Worm (Caenorhabditis elegans): ENCODE measurements around the gene abu-15.

Gene abu-15

DNA sequence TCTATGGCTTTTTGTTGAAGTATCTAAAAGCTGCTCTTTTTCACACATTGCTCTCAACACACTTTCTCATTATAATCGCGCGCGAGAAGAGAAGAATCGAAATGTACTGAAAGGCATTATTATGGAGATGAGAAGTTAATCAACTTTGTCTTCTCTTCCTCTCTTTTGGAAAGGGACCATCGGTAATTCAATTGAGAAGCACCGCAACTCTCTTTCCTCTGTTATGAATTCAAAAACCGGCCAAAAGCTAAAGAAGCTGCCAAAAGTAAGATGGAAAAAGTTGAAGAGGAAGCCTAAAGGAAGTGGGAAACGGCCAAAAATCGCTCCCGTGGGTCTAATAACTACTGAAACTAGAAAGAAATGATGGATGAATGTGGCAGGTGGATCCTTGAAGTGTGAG is 41.8 kb downstream of the abu-15 start:
- TF ChIP-seq nhr-12 (tag; optimal IDR thresholded peaks at IDR 0.05), result no peak
- no peak for TF ChIP-seq egl-27 (tag; optimal IDR thresholded peaks at IDR 0.05)
- no peak for TF ChIP-seq lin-15B (tag; optimal IDR thresholded peaks at IDR 0.05)
- TF ChIP-seq fkh-10 (GFP tag; optimal IDR thresholded peaks at IDR 0.05), result peak; percentile 68
- TF ChIP-seq zag-1 (tag; optimal IDR thresholded peaks at IDR 0.05), result no peak
- no peak for TF ChIP-seq aly-2 (tag; optimal IDR thresholded peaks at IDR 0.05)
- no peak for TF ChIP-seq jun-1 (tag; optimal IDR thresholded peaks at IDR 0.05)
- no peak for TF ChIP-seq elt-3 (tag; optimal IDR thresholded peaks at IDR 0.05)

DNA sequence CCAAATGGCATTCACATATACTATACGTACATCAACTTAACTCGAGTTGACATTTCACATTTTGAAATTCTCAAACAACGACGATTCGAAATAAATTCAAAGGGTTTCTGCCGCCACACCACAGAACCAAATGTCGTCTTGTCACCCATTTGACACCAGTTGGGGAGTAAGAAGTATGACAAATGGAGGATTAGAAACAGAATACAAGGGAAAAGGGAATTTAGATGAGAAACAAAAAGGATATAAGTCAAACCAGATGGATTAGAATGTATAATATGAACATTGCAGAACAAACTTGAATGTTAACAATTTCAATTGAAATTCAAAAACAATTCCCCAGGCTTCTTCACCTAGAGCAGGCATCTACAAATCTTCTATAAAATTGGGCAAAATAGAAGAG is 43.3 kb downstream of the abu-15 start:
- TF ChIP-seq ceh-9 (tag; optimal IDR thresholded peaks at IDR 0.05) (no peak), elt-1 (tag; optimal IDR thresholded peaks at IDR 0.05) (no peak), snpc-4 (tag; optimal IDR thresholded peaks at IDR 0.05) (no peak), ama-1 (optimal IDR thresholded peaks at IDR 0.05) (no peak), hmg-11 (tag; optimal IDR thresholded peaks at IDR 0.05) (no peak), pha-4 (tag; optimal IDR thresholded peaks at IDR 0.05) (no peak), mml-1 (tag; optimal IDR thresholded peaks at IDR 0.05) (no peak), ceh-28 (tag; optimal IDR thresholded peaks at IDR 0.05) (no peak), nfya-1 (tag; optimal IDR thresholded peaks at IDR 0.05; ENCODE audit: insufficient read depth) (no peak), nhr-77 (tag; optimal IDR thresholded peaks at IDR 0.05) (no peak), nhr-43 (tag; optimal IDR thresholded peaks at IDR 0.05; ENCODE audit: poor library complexity, severe bottlenecking) (no peak), ceh-16 (tag; optimal IDR thresholded peaks at IDR 0.05) (no peak), nhr-11 (tag; optimal IDR thresholded peaks at IDR 0.05) (no peak), R02D3.7 (tag; optimal IDR thresholded peaks at IDR 0.05) (no peak)

DNA sequence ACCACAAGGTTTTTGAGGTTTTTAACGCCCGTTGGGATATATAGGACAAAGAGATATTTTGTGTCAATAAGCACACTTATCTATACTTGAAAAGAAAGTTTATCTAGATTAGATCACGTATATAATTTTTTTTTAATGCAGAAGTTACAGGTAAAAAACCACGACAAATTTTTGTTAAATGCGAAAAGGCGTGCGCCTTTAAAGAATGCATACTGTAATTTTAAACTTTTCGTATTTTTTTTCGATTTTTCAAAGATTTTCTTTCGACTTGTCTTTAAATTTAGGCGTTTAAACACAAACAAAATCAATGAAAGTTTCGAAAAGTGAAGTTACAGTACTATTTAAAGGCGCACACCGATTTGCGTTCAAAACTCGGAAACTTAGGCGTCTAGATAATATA is 45.2 kb downstream of the abu-15 start:
- TF ChIP-seq pqm-1 (tag; optimal IDR thresholded peaks at IDR 0.05) (no peak), nhr-12 (tag; optimal IDR thresholded peaks at IDR 0.05) (no peak), nhr-28 (tag; optimal IDR thresholded peaks at IDR 0.05) (no peak), fos-1 (tag; optimal IDR thresholded peaks at IDR 0.05) (no peak), snpc-4 (tag; optimal IDR thresholded peaks at IDR 0.05) (no peak), egl-27 (tag; optimal IDR thresholded peaks at IDR 0.05) (no peak), mml-1 (tag; optimal IDR thresholded peaks at IDR 0.05) (no peak), mdl-1 (tag; optimal IDR thresholded peaks at IDR 0.05) (no peak), lin-15B (tag; optimal IDR thresholded peaks at IDR 0.05) (no peak), eor-1 (tag; optimal IDR thresholded peaks at IDR 0.05) (no peak), fkh-2 (tag; optimal IDR thresholded peaks at IDR 0.05) (no peak), nhr-76 (tag; optimal IDR thresholded peaks at IDR 0.05) (no peak), hmg-11 (tag; optimal IDR thresholded peaks at IDR 0.05) (no peak), fkh-10 (GFP tag; optimal IDR thresholded peaks at IDR 0.05) (no peak), ceh-9 (tag; optimal IDR thresholded peaks at IDR 0.05) (no peak)

DNA sequence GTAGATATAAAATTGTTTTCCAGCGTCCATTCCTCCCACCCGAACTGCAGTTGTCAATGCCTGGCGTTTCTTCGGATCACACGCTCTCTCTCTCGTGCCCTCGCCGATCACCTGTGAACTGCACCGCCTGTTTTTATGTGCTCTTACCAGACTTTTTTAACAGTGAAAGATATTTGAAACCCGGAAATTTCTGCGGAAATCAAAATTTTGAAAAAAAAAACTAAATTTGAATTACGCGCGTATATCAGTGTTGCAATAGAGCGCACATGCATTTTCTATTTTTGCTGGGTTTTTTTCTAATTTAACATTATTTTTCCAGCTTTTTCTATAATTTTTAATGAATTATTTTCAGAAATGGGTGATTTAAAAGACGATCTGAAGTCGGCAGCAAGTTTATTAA is 45.7 kb downstream of the abu-15 start, which contains the start of gene ttc-37:
Gene ttc-37 (plus strand): TSS at position 349 of the 400 bp plus-strand sequence.
- TF ChIP-seq hmg-11 (tag; optimal IDR thresholded peaks at IDR 0.05) (peak; percentile 40), nhr-11 (tag; optimal IDR thresholded peaks at IDR 0.05) (no peak), ama-1 (optimal IDR thresholded peaks at IDR 0.05) (no peak), egl-27 (tag; optimal IDR thresholded peaks at IDR 0.05) (no peak), sea-2 (GFP tag; optimal IDR thresholded peaks at IDR 0.05) (no peak), elt-2 (tag; optimal IDR thresholded peaks at IDR 0.05) (peak; percentile 6), pha-4 (tag; optimal IDR thresholded peaks at IDR 0.05) (peak; percentile 76), fkh-2 (tag; optimal IDR thresholded peaks at IDR 0.05) (no peak), nhr-77 (tag; optimal IDR thresholded peaks at IDR 0.05) (no peak), nfya-1 (tag; optimal IDR thresholded peaks at IDR 0.05; ENCODE audit: insufficient read depth) (peak; percentile 46), ceh-16 (tag; optimal IDR thresholded peaks at IDR 0.05) (no peak), zag-1 (tag; optimal IDR thresholded peaks at IDR 0.05) (no peak), lsy-12 (tag; optimal IDR thresholded peaks at IDR 0.05) (no peak), lin-15B (tag; optimal IDR thresholded peaks at IDR 0.05) (peak; percentile 66), snpc-4 (tag; optimal IDR thresholded peaks at IDR 0.05) (no peak), fkh-10 (GFP tag; optimal IDR thresholded peaks at IDR 0.05) (no peak), ztf-4 (tag; optimal IDR thresholded peaks at IDR 0.05) (no peak), tbx-2 (tag; optimal IDR thresholded peaks at IDR 0.05) (no peak), skn-1 (tag; optimal IDR thresholded peaks at IDR 0.05) (no peak), egl-5 (tag; optimal IDR thresholded peaks at IDR 0.05) (peak; percentile 17), nhr-43 (tag; optimal IDR thresholded peaks at IDR 0.05; ENCODE audit: poor library complexity, severe bottlenecking) (no peak), elt-1 (tag; optimal IDR thresholded peaks at IDR 0.05) (no peak), ceh-9 (tag; optimal IDR thresholded peaks at IDR 0.05) (no peak), ceh-28 (tag; optimal IDR thresholded peaks at IDR 0.05) (no peak), fos-1 (tag; optimal IDR thresholded peaks at IDR 0.05) (no peak), nhr-25 (tag; optimal IDR thresholded peaks at IDR 0.05) (no peak), nhr-23 (tag; optimal IDR thresholded peaks at IDR 0.05) (no peak), aly-2 (tag; optimal IDR thresholded peaks at IDR 0.05) (no peak), eor-1 (tag; optimal IDR thresholded peaks at IDR 0.05) (no peak), unc-39 (tag; optimal IDR thresholded peaks at IDR 0.05) (no peak), nhr-76 (tag; optimal IDR thresholded peaks at IDR 0.05) (no peak), ztf-11 (tag; optimal IDR thresholded peaks at IDR 0.05) (no peak), ZK546.5 (tag; optimal IDR thresholded peaks at IDR 0.05) (no peak), nhr-237 (tag; optimal IDR thresholded peaks at IDR 0.05) (no peak), lin-39 (tag; optimal IDR thresholded peaks at IDR 0.05) (no peak), mml-1 (tag; optimal IDR thresholded peaks at IDR 0.05) (no peak), unc-62 (GFP tag; optimal IDR thresholded peaks at IDR 0.05) (no peak), nhr-67 (tag; optimal IDR thresholded peaks at IDR 0.05) (no peak), nhr-28 (tag; optimal IDR thresholded peaks at IDR 0.05) (no peak)
